Fruit fly (Drosophila melanogaster): ENCODE results near the gene IntS11.

The IntS11 gene

dm6 chr3R:29724745-29725144 lies 20.4 kb upstream of the IntS11 start, which contains the start of the genes Naa40 and CG18731 (continued):
- peak; percentile 65 for TF ChIP-seq knrl (GFP tag; IDR thresholded peaks at IDR 0.05; ENCODE audit: partially characterized antibody)
- TF ChIP-seq maf-S (GFP tag; optimal IDR thresholded peaks at IDR 0.05), result no peak
- TF ChIP-seq CG7963 (GFP tag; IDR thresholded peaks at IDR 0.05; ENCODE audit: partially characterized antibody), result 0 out of 3 replicates have a peak, but pooled peaks have one; percentile 47
- TF ChIP-seq Dll (GFP tag; IDR thresholded peaks at IDR 0.05; ENCODE audit: partially characterized antibody), result peak; percentile 66; the same call in 3 of the 4 replicates
- peak; percentile 75 for TF ChIP-seq MBD-R2 (GFP tag; IDR thresholded peaks at IDR 0.05)
- peak; percentile 6 for TF ChIP-seq YL-1 (GFP tag; optimal IDR thresholded peaks at IDR 0.05)
- peak; percentile 88 for TF ChIP-seq E2f2 (GFP tag; IDR thresholded peaks at IDR 0.05)
- peak; percentile 3 for TF ChIP-seq CG13624 (GFP tag; optimal IDR thresholded peaks at IDR 0.05)
- peak; percentile 60 for TF ChIP-seq sens (GFP tag)
- peak; percentile 23 for TF ChIP-seq trem (tag; optimal IDR thresholded peaks at IDR 0.05)
- TF ChIP-seq pzg (GFP tag; optimal IDR thresholded peaks at IDR 0.05), result peak; percentile 63
- TF ChIP-seq Opbp (GFP tag; IDR thresholded peaks at IDR 0.05; ENCODE audit: partially characterized antibody), result peak; percentile 81; the same call in 2 of the 3 replicates
- peak; percentile 11 for TF ChIP-seq CoRest (tag; optimal IDR thresholded peaks at IDR 0.05)
- TF ChIP-seq E2f1 (GFP tag; IDR thresholded peaks at IDR 0.05), result peak; percentile 73
- peak; percentile 74 for TF ChIP-seq amos (GFP tag; IDR thresholded peaks at IDR 0.05; ENCODE audit: partially characterized antibody)
- TF ChIP-seq CG2889 (GFP tag; IDR thresholded peaks at IDR 0.05), result no peak
- TF ChIP-seq CG9797 (GFP tag; optimal IDR thresholded peaks at IDR 0.05), result peak; percentile 42
- TF ChIP-seq stwl (tag; optimal IDR thresholded peaks at IDR 0.05), result peak; percentile 38
- peak; percentile 63 for TF ChIP-seq Doc3 (GFP tag; IDR thresholded peaks at IDR 0.05; ENCODE audit: partially characterized antibody)
- TF ChIP-seq Sry-δ (GFP tag; optimal IDR thresholded peaks at IDR 0.05), result peak; percentile 88
- TF ChIP-seq HLH4C (GFP tag; IDR thresholded peaks at IDR 0.05; ENCODE audit: partially characterized antibody), result peak; percentile 48
- no peak for TF ChIP-seq bowl (GFP tag; IDR thresholded peaks at IDR 0.05)
- TF ChIP-seq Lhr (GFP tag; optimal IDR thresholded peaks at IDR 0.05), result peak; percentile 44
- TF ChIP-seq abd-A (tag; optimal IDR thresholded peaks at IDR 0.05), result peak; percentile 28
- peak; percentile 61 for TF ChIP-seq Med (GFP tag)

- no peak for TF ChIP-seq pfk (GFP tag; optimal IDR thresholded peaks at IDR 0.05)
- no peak for TF ChIP-seq CG4424 (GFP tag; optimal IDR thresholded peaks at IDR 0.05)
- peak; percentile 61; the same call in 1 of the 3 replicates for TF ChIP-seq CG6791 (GFP tag; IDR thresholded peaks at IDR 0.05; ENCODE audit: partially characterized antibody)
- peak; percentile 88 for TF ChIP-seq Myb (GFP tag; optimal IDR thresholded peaks at IDR 0.05)
- TF ChIP-seq CTCF (GFP tag; optimal IDR thresholded peaks at IDR 0.05), result peak; percentile 27
- TF ChIP-seq CG3407 (GFP tag; optimal IDR thresholded peaks at IDR 0.05), result no peak
- peak; percentile 26; the same call in 1 of the 2 replicates for TF ChIP-seq Bgb (GFP tag; IDR thresholded peaks at IDR 0.05; ENCODE audit: partially characterized antibody)
- TF ChIP-seq CG8388 (GFP tag; optimal IDR thresholded peaks at IDR 0.05), result no peak
- TF ChIP-seq grau (tag; optimal IDR thresholded peaks at IDR 0.05), result peak; percentile 48
- TF ChIP-seq stwl (tag; optimal IDR thresholded peaks at IDR 0.05), result peak; percentile 90
- TF ChIP-seq CG15514 (GFP tag; optimal IDR thresholded peaks at IDR 0.05), result peak; percentile 45
- TF ChIP-seq chm (GFP tag; IDR thresholded peaks at IDR 0.05), result no peak
- no peak for TF ChIP-seq danr (GFP tag; IDR thresholded peaks at IDR 0.05)
- peak; percentile 56; the same call in 2 of the 3 replicates for TF ChIP-seq row (GFP tag; IDR thresholded peaks at IDR 0.05)
- TF ChIP-seq CG4617 (GFP tag; optimal IDR thresholded peaks at IDR 0.05; ENCODE audit: borderline replicate concordance), result peak; percentile 5
- no peak for TF ChIP-seq Six4 (GFP tag; optimal IDR thresholded peaks at IDR 0.05)
- peak; percentile 47 for TF ChIP-seq pb (GFP tag; optimal IDR thresholded peaks at IDR 0.05)
- TF ChIP-seq CG8478 (optimal IDR thresholded peaks at IDR 0.05), result no peak
- peak; percentile 50 for TF ChIP-seq pita (GFP tag; optimal IDR thresholded peaks at IDR 0.05)
- TF ChIP-seq Antp (GFP tag; optimal IDR thresholded peaks at IDR 0.05), result no peak
- TF ChIP-seq knrl (GFP tag; IDR thresholded peaks at IDR 0.05; ENCODE audit: partially characterized antibody), result peak; percentile 28; the same call in 1 of the 3 replicates
- no peak for TF ChIP-seq Poxn (GFP tag; IDR thresholded peaks at IDR 0.05)
- no peak for TF ChIP-seq zen2 (GFP tag; IDR thresholded peaks at IDR 0.05; ENCODE audit: partially characterized antibody)
- TF ChIP-seq phol (tag; optimal IDR thresholded peaks at IDR 0.05), result peak; percentile 37
- peak; percentile 23; the same call in 1 of the 2 replicates for TF ChIP-seq CG10366 (GFP tag; IDR thresholded peaks at IDR 0.05)
- TF ChIP-seq CG9609 (GFP tag; optimal IDR thresholded peaks at IDR 0.05), result peak; percentile 20
Measured at dm6 chr3R:29725577-29726240, 19.4 kb upstream of the IntS11 start, which contains the start of gene Kul. Gene Kul (plus strand): TSS chr3R:29725830.

All from whole organism, embryonic.